Fruit fly (Drosophila melanogaster) whole organism, embryonic: ENCODE measurements around the gene dia.

Experiments used
- CG11247 ChIP-seq: fragments of 200-800 bp; sonication (Bioruptor generic); IDR thresholded peaks from 2 replicates; pipeline ENCODE4 v1.3.6; 2022; ENCODE audit warnings: missing biosample characterization, missing genetic modification characterization
- CG12219 ChIP-seq: fragments of 200-800 bp; sonication (Bioruptor generic); optimal IDR thresholded peaks from 3 replicates; lab custom pipeline; 2018; ENCODE audit warnings: missing biosample characterization, mild to moderate bottlenecking, missing genetic modification characterization
- CG32772 ChIP-seq: fragments of 200-800 bp; sonication (Bioruptor generic); IDR thresholded peaks from 2 replicates; pipeline ENCODE4 v1.3.6; 2022; ENCODE audit warnings: missing biosample characterization, missing genetic modification characterization
- CG3847 ChIP-seq: fragments of 200-800 bp; sonication (Bioruptor generic); IDR thresholded peaks from 2 replicates; pipeline ENCODE4 v1.3.6; 2022; ENCODE audit warnings: missing biosample characterization, missing genetic modification characterization
- Eip74EF ChIP-seq, 2 experiments: fragments of 200-800 bp in 1 of 2; fragments of >200 bp in 1 of 2; sonication (Bioruptor generic) in 1 of 2; optimal IDR thresholded peaks; 2 replicates each; lab custom pipeline; 2017 to 2019; ENCODE audit warnings: missing biosample characterization in 2 of 2, missing genetic modification characterization in 2 of 2, mild to moderate bottlenecking in 1 of 2, moderate library complexity in 1 of 2
- HmgD ChIP-seq: fragments of 200-800 bp; sonication (Bioruptor generic); optimal IDR thresholded peaks from 3 replicates; lab custom pipeline; 2016; ENCODE audit warnings: missing biosample characterization, missing genetic modification characterization
- Xrp1 ChIP-seq: fragments of 200-800 bp; sonication (Bioruptor generic); IDR thresholded peaks from 2 replicates; pipeline ENCODE4 v1.3.6; 2022; ENCODE audit warnings: missing biosample characterization, missing genetic modification characterization
- cg ChIP-seq: fragments of 200-800 bp; sonication (Bioruptor generic); optimal IDR thresholded peaks from 3 replicates; lab custom pipeline; 2019; ENCODE audit warnings: missing biosample characterization, mild to moderate bottlenecking, missing genetic modification characterization, moderate library complexity
- ci ChIP-seq: fragments of 200-800 bp; sonication (Bioruptor generic); IDR thresholded peaks from 3 replicates; pipeline ENCODE4 v1.3.6; 2022; ENCODE audit warnings: missing biosample characterization, missing genetic modification characterization
- pfk ChIP-seq: fragments of 200-800 bp; sonication (Bioruptor generic); optimal IDR thresholded peaks from 2 replicates; lab custom pipeline; 2018; ENCODE audit warnings: missing biosample characterization, mild to moderate bottlenecking, missing genetic modification characterization, moderate library complexity
- usp ChIP-seq: fragments of >200 bp; optimal IDR thresholded peaks from 2 replicates; lab custom pipeline; 2017; ENCODE audit warnings: missing biosample characterization, missing genetic modification characterization
- vfl ChIP-seq: fragments of 200-800 bp; sonication (Bioruptor generic); optimal IDR thresholded peaks from 2 replicates; lab custom pipeline; 2016; ENCODE audit warnings: missing biosample characterization, missing genetic modification characterization
- zen2 ChIP-seq: fragments of 200-800 bp; sonication (Bioruptor generic); IDR thresholded peaks from 3 replicates; pipeline ENCODE4 v1.3.6; 2022; ENCODE audit warnings: missing biosample characterization, missing genetic modification characterization; ENCODE audit not compliant: partially characterized antibody

dm6 chr2L:20808510-20809195 lies 50.7 kb downstream of the dia start:
- TF ChIP-seq CG32772 (GFP tag; lab: Robert Waterston, UW), result no peak
- TF ChIP-seq ci (GFP tag; lab: Robert Waterston, UW), result no peak
- no peak for TF ChIP-seq CG3847 (GFP tag; lab: Robert Waterston, UW)
- TF ChIP-seq cg, result no peak
- TF ChIP-seq usp (GFP tag; lab: Kevin White, UChicago), result no peak
- TF ChIP-seq pfk (GFP tag; lab: Kevin White, UChicago), result no peak
- TF ChIP-seq CG11247, result no peak
- no peak for TF ChIP-seq HmgD
- no peak for TF ChIP-seq CG12219 (GFP tag; lab: Kevin White, UChicago)
- TF ChIP-seq Eip74EF (GFP tag; optimal IDR thresholded peaks at IDR 0.05; lab: Kevin White, UChicago), result no peak
- no peak for TF ChIP-seq vfl
- no peak for TF ChIP-seq Xrp1 (GFP tag; lab: Robert Waterston, UW)
- 0 out of 3 replicates have a peak, but pooled peaks have one; percentile 6 for TF ChIP-seq zen2 (GFP tag; lab: Robert Waterston, UW)
